Fruit fly (Drosophila melanogaster) whole organism, embryonic: ENCODE results near the gene Sec61alpha.

Experiments used
- ATbp ChIP-seq: fragments of 200-800 bp; sonication (Bioruptor generic); optimal IDR thresholded peaks from 2 replicates; lab custom pipeline; 2017; ENCODE audit warnings: missing biosample characterization, mild to moderate bottlenecking, missing genetic modification characterization, missing genetic modification reagents
- Asciz ChIP-seq: fragments of 200-800 bp; sonication (Bioruptor generic); optimal IDR thresholded peaks from 2 replicates; lab custom pipeline; 2017; ENCODE audit warnings: missing biosample characterization, mild to moderate bottlenecking, missing genetic modification characterization, missing genetic modification reagents
- Atf-2 ChIP-seq: fragments of 200-800 bp; sonication (Bioruptor generic); optimal IDR thresholded peaks from 2 replicates; lab custom pipeline; 2016; ENCODE audit warnings: missing biosample characterization, missing genetic modification characterization
- B-H2 ChIP-seq: fragments of 200-800 bp; sonication (Bioruptor generic); optimal IDR thresholded peaks from 2 replicates; lab custom pipeline; 2018; ENCODE audit warnings: missing biosample characterization, mild to moderate bottlenecking, missing genetic modification characterization
- Blimp-1 ChIP-seq: fragments of 200-800 bp; sonication (Bioruptor generic); optimal IDR thresholded peaks from 3 replicates; lab custom pipeline; 2018; ENCODE audit warnings: missing biosample characterization, missing genetic modification characterization, mild to moderate bottlenecking, moderate library complexity, missing genetic modification reagents
- CG10209 ChIP-seq: fragments of 200-800 bp; sonication (Bioruptor generic); optimal IDR thresholded peaks from 3 replicates; lab custom pipeline; 2017; ENCODE audit warnings: missing biosample characterization, mild to moderate bottlenecking, missing genetic modification characterization, missing genetic modification reagents
- CG10321 ChIP-seq: fragments of 200-800 bp; sonication (Bioruptor generic); IDR thresholded peaks from 2 replicates; pipeline ENCODE4 v1.3.6; 2022; ENCODE audit warnings: missing biosample characterization, missing genetic modification characterization
- CG11560 ChIP-seq: fragments of 200-800 bp; sonication (Bioruptor generic); IDR thresholded peaks from 3 replicates; pipeline ENCODE4 v1.3.6; 2022; ENCODE audit warnings: missing biosample characterization, missing genetic modification characterization
- CG13296 ChIP-seq: fragments of 200-800 bp; sonication (Bioruptor generic); optimal IDR thresholded peaks from 3 replicates; lab custom pipeline; 2018; ENCODE audit warnings: missing biosample characterization, mild to moderate bottlenecking, missing genetic modification characterization
- CG15479 ChIP-seq: fragments of 200-800 bp; sonication (Bioruptor generic); optimal IDR thresholded peaks from 3 replicates; lab custom pipeline; 2019; ENCODE audit warnings: missing biosample characterization, mild to moderate bottlenecking, missing genetic modification characterization, moderate library complexity
- CG15601 ChIP-seq: fragments of 200-800 bp; sonication (Bioruptor generic); optimal IDR thresholded peaks from 3 replicates; lab custom pipeline; 2019; ENCODE audit warnings: missing biosample characterization, mild to moderate bottlenecking, missing genetic modification characterization, moderate library complexity
- CG15696 ChIP-seq: fragments of 200-800 bp; sonication (Bioruptor generic); optimal IDR thresholded peaks from 2 replicates; lab custom pipeline; 2019; ENCODE audit warnings: missing biosample characterization, mild to moderate bottlenecking, missing genetic modification characterization, moderate library complexity
- CG1647 ChIP-seq: fragments of 200-800 bp; sonication (Bioruptor generic); optimal IDR thresholded peaks from 3 replicates; lab custom pipeline; 2016; ENCODE audit warnings: missing biosample characterization, missing genetic modification characterization
- CG16815 ChIP-seq: fragments of 200-800 bp; sonication (Bioruptor generic); optimal IDR thresholded peaks from 3 replicates; lab custom pipeline; 2017; ENCODE audit warnings: missing biosample characterization, mild to moderate bottlenecking, missing genetic modification characterization
- CG16863 ChIP-seq: fragments of 200-800 bp; sonication (Bioruptor generic); optimal IDR thresholded peaks from 3 replicates; lab custom pipeline; 2016; ENCODE audit warnings: missing biosample characterization, missing genetic modification characterization
- CG1792 ChIP-seq: fragments of 200-800 bp; sonication (Bioruptor generic); optimal IDR thresholded peaks from 2 replicates; lab custom pipeline; 2016; ENCODE audit warnings: missing biosample characterization, missing genetic modification characterization
- CG2116 ChIP-seq: fragments of 200-800 bp; sonication (Bioruptor generic); optimal IDR thresholded peaks from 3 replicates; lab custom pipeline; 2018; ENCODE audit warnings: missing biosample characterization, mild to moderate bottlenecking, missing genetic modification characterization
- CG2199 ChIP-seq: fragments of 200-800 bp; sonication (Bioruptor generic); IDR thresholded peaks from 3 replicates; pipeline ENCODE4 v1.3.6; 2022; ENCODE audit warnings: missing biosample characterization, missing genetic modification characterization
- CG34376 ChIP-seq: fragments of 200-800 bp; sonication (Bioruptor generic); optimal IDR thresholded peaks from 2 replicates; lab custom pipeline; 2018; ENCODE audit warnings: missing biosample characterization, mild to moderate bottlenecking, missing genetic modification characterization
- CG3726 ChIP-seq: fragments of 200-800 bp; sonication (Bioruptor generic); IDR thresholded peaks from 3 replicates; pipeline ENCODE4, ENCODE4 v1.3.6; 2022; ENCODE audit warnings: missing biosample characterization, missing genetic modification characterization
- CG4854 ChIP-seq: fragments of 200-800 bp; sonication (Bioruptor generic); optimal IDR thresholded peaks from 2 replicates; lab custom pipeline; 2016; ENCODE audit warnings: missing biosample characterization, missing genetic modification characterization, inconsistent platforms
- CG9727 ChIP-seq: fragments of 200-800 bp; sonication (Bioruptor generic); optimal IDR thresholded peaks from 3 replicates; lab custom pipeline; 2017; ENCODE audit warnings: missing biosample characterization, mild to moderate bottlenecking, missing genetic modification characterization
- CrebB ChIP-seq: fragments of 200-800 bp; sonication (Bioruptor generic); optimal IDR thresholded peaks from 3 replicates; lab custom pipeline; 2018; ENCODE audit warnings: missing biosample characterization, mild to moderate bottlenecking, missing genetic modification characterization
- Dip2 ChIP-seq: fragments of 200-800 bp; sonication (Bioruptor generic); IDR thresholded peaks from 2 replicates; pipeline ENCODE4 v1.3.6; 2022; ENCODE audit warnings: missing biosample characterization, missing genetic modification characterization
- E2f2 ChIP-seq: fragments of 200-800 bp; sonication (Bioruptor generic); IDR thresholded peaks from 2 replicates; pipeline ENCODE4 v1.3.6; 2022; ENCODE audit warnings: missing biosample characterization, missing genetic modification characterization
- MESR4 ChIP-seq: fragments of 200-800 bp; sonication (Bioruptor generic); optimal IDR thresholded peaks from 2 replicates; lab custom pipeline; 2018; ENCODE audit warnings: missing biosample characterization, mild to moderate bottlenecking, missing genetic modification characterization, moderate library complexity
- Mes4 ChIP-seq: fragments of 200-800 bp; sonication (Bioruptor generic); optimal IDR thresholded peaks from 2 replicates; lab custom pipeline; 2016; ENCODE audit warnings: missing biosample characterization, missing genetic modification characterization
- Nf-YB ChIP-seq: fragments of 200-800 bp; sonication (Bioruptor generic); optimal IDR thresholded peaks from 3 replicates; lab custom pipeline; 2019; ENCODE audit warnings: missing biosample characterization, mild to moderate bottlenecking, missing genetic modification characterization, moderate library complexity
- Optix ChIP-seq: fragments of 200-800 bp; sonication (Bioruptor generic); IDR thresholded peaks from 3 replicates; pipeline ENCODE4 v1.3.6; 2022; ENCODE audit warnings: missing biosample characterization, missing genetic modification characterization
- Sry-β ChIP-seq: fragments of 200-800 bp; sonication (Bioruptor generic); optimal IDR thresholded peaks from 2 replicates; lab custom pipeline; 2018; ENCODE audit warnings: missing biosample characterization, mild to moderate bottlenecking, missing genetic modification characterization, moderate library complexity
- TFAM ChIP-seq: fragments of 200-800 bp; sonication (Bioruptor generic); optimal IDR thresholded peaks from 2 replicates; lab custom pipeline; 2017; ENCODE audit warnings: missing biosample characterization, missing genetic modification characterization, inconsistent platforms
- Tbp ChIP-seq: fragments of >200 bp; optimal IDR thresholded peaks from 2 replicates; lab custom pipeline; 2018; ENCODE audit warnings: missing biosample characterization, missing genetic modification characterization
- ase ChIP-seq: fragments of 200-800 bp; sonication (Bioruptor generic); IDR thresholded peaks from 3 replicates; pipeline ENCODE4 v1.3.6; 2022; ENCODE audit warnings: missing biosample characterization, missing genetic modification characterization
- bab2 ChIP-seq: fragments of 200-800 bp; sonication (Bioruptor generic); optimal IDR thresholded peaks from 2 replicates; lab custom pipeline; 2016; ENCODE audit warnings: missing biosample characterization, missing genetic modification characterization
- br ChIP-seq: fragments of >200 bp; optimal IDR thresholded peaks from 2 replicates; lab custom pipeline; 2017
- btn ChIP-seq: fragments of 200-800 bp; sonication (Bioruptor generic); optimal IDR thresholded peaks from 2 replicates; lab custom pipeline; 2016; ENCODE audit warnings: missing biosample characterization, missing genetic modification characterization
- chinmo ChIP-seq: fragments of 200-800 bp; sonication (Bioruptor generic); IDR thresholded peaks from 4 replicates; pipeline ENCODE4 v1.3.6; 2022; ENCODE audit warnings: missing biosample characterization, missing genetic modification characterization; ENCODE audit not compliant: partially characterized antibody
- ci ChIP-seq: fragments of 200-800 bp; sonication (Bioruptor generic); IDR thresholded peaks from 3 replicates; pipeline ENCODE4 v1.3.6; 2022; ENCODE audit warnings: missing biosample characterization, missing genetic modification characterization
- dati ChIP-seq: fragments of 200-800 bp; sonication (Bioruptor generic); IDR thresholded peaks from 2 replicates; pipeline ENCODE4 v1.3.6; 2022; ENCODE audit warnings: missing biosample characterization, missing genetic modification characterization
- fu2 ChIP-seq: fragments of 200-800 bp; sonication (Bioruptor generic); optimal IDR thresholded peaks from 2 replicates; lab custom pipeline; 2016; ENCODE audit warnings: missing biosample characterization, missing genetic modification characterization
- grau ChIP-seq: fragments of 200-800 bp; optimal IDR thresholded peaks from 3 replicates; lab custom pipeline; 2019; ENCODE audit warnings: missing biosample characterization, mild to moderate bottlenecking, missing genetic modification characterization, moderate library complexity
- hkb ChIP-seq, 2 experiments: fragments of 200-800 bp in 1 of 2; fragments of >200 bp in 1 of 2; sonication (Bioruptor generic) in 1 of 2; IDR thresholded peaks in 1 of 2; optimal IDR thresholded peaks in 1 of 2; 2 replicates each; pipeline versions ENCODE4 v1.3.6 to Lab custom; 2017 to 2022; ENCODE audit warnings: missing biosample characterization in 1 of 2, missing genetic modification characterization in 1 of 2
- ken ChIP-seq: fragments of 200-800 bp; sonication (Bioruptor generic); IDR thresholded peaks from 3 replicates; pipeline ENCODE4 v1.3.6; 2022; ENCODE audit warnings: missing biosample characterization, missing genetic modification characterization
- otp ChIP-seq: fragments of 200-800 bp; sonication (Bioruptor generic); IDR thresholded peaks from 3 replicates; pipeline ENCODE4, ENCODE4 v1.3.6; 2022; ENCODE audit warnings: missing biosample characterization, missing genetic modification characterization
- pfk ChIP-seq: fragments of 200-800 bp; sonication (Bioruptor generic); optimal IDR thresholded peaks from 2 replicates; lab custom pipeline; 2018; ENCODE audit warnings: missing biosample characterization, mild to moderate bottlenecking, missing genetic modification characterization, moderate library complexity
- row ChIP-seq: fragments of 200-800 bp; sonication (Bioruptor generic); IDR thresholded peaks from 3 replicates; pipeline ENCODE4 v1.3.6; 2022; ENCODE audit warnings: missing biosample characterization, missing genetic modification characterization
- so ChIP-seq: fragments of 200-800 bp; sonication (Bioruptor generic); IDR thresholded peaks from 3 replicates; pipeline ENCODE4 v1.3.6; 2022; ENCODE audit warnings: missing biosample characterization, missing genetic modification characterization
- tll ChIP-seq, 2 experiments: fragments of 200-800 bp in 1 of 2; fragments of >200 bp in 1 of 2; sonication (Bioruptor generic) in 1 of 2; optimal IDR thresholded peaks; 2 replicates each; lab custom pipeline; 2017 to 2019; ENCODE audit warnings: missing biosample characterization in 2 of 2, missing genetic modification characterization in 2 of 2, mild to moderate bottlenecking in 1 of 2, moderate library complexity in 1 of 2
- wek ChIP-seq: fragments of 200-800 bp; sonication (Bioruptor generic); optimal IDR thresholded peaks from 3 replicates; lab custom pipeline; 2018; ENCODE audit warnings: missing biosample characterization, mild to moderate bottlenecking, missing genetic modification characterization, moderate library complexity
- zfh1 ChIP-seq: fragments of 200-800 bp; sonication (Bioruptor generic); IDR thresholded peaks from 3 replicates; pipeline ENCODE4 v1.3.6; 2022; ENCODE audit warnings: missing biosample characterization, missing genetic modification characterization

The Sec61alpha gene

DNA sequence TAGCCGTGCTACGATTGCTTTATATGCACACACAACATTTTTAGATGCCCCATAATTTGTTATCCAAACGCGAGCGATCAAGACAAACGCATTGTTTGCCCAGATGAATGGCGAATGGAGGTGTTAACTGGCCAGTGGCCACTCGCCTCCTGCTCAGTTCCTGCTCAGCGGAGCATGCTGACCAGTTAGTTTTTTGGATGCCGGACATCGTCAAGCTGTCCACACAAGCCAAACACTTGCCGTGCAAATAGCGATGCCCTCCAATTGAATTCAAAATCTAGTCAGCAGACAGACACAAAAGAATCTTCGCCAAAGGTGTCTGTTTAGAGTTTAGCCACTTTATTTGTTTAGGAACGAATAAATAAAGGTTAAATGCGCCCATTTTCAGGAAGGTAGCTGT lies 18.1 kb downstream of the Sec61alpha start (continued):
- TF ChIP-seq pfk (GFP tag; lab: Kevin White, UChicago) (no peak), Mes4 (GFP tag; lab: Kevin White, UChicago) (peak; percentile 10), Asciz (peak; percentile 8), CG15601 (peak; percentile 25), tll (GFP tag; optimal IDR thresholded peaks at IDR 0.05; lab: Kevin White, UChicago) (peak in 1 of 2 experiments; percentile 73), br (no peak), CrebB (tag; lab: Kevin White, UChicago) (peak; percentile 44), ci (GFP tag; lab: Robert Waterston, UW) (0 out of 3 replicates have a peak, but pooled peaks have one; percentile 67), ken (GFP tag; lab: Robert Waterston, UW) (peak; percentile 21; the same call in 1 of the 3 replicates), Tbp (GFP tag; lab: Kevin White, UChicago) (no peak), CG16815 (GFP tag; lab: Kevin White, UChicago) (no peak), dati (GFP tag; lab: Robert Waterston, UW) (0 out of 2 replicates have a peak, but pooled peaks have one; percentile 13), E2f2 (GFP tag; lab: Robert Waterston, UW) (no peak; the same call in 1 of the 2 replicates), chinmo (GFP tag; lab: Robert Waterston, UW) (peak; percentile 78; the same call in 1 of the 4 replicates), Optix (0 out of 3 replicates have a peak, but pooled peaks have one; percentile 29), CG1647 (peak; percentile 3), Nf-YB (GFP tag; lab: Kevin White, UChicago) (peak; percentile 23), bab2 (GFP tag; lab: Kevin White, UChicago) (peak; percentile 26), CG16863 (GFP tag; lab: Kevin White, UChicago) (peak; percentile 23), Dip2 (GFP tag; lab: Robert Waterston, UW) (no peak), fu2 (no peak), CG9727 (peak; percentile 59), CG10209 (peak; percentile 1), CG1792 (GFP tag; lab: Kevin White, UChicago) (peak; percentile 16), wek (GFP tag; lab: Kevin White, UChicago) (peak; percentile 13), MESR4 (no peak), CG15696 (tag; lab: Kevin White, UChicago) (peak; percentile 5), Sry-β (GFP tag; lab: Kevin White, UChicago) (no peak), CG11560 (tag; lab: Robert Waterston, UW) (no peak), CG34376 (GFP tag; lab: Kevin White, UChicago) (no peak), zfh1 (peak; percentile 38; the same call in 2 of the 3 replicates), CG2199 (GFP tag; lab: Robert Waterston, UW) (peak; percentile 49; the same call in 1 of the 3 replicates), CG10321 (GFP tag; lab: Robert Waterston, UW) (0 out of 2 replicates have a peak, but pooled peaks have one; percentile 35), hkb (optimal IDR thresholded peaks at IDR 0.05; lab: Kevin White, UChicago) (no peak), hkb (GFP tag; IDR thresholded peaks at IDR 0.05; lab: Robert Waterston, UW) (peak; percentile 23; the same call in 1 of the 2 replicates), so (GFP tag; lab: Robert Waterston, UW) (0 out of 3 replicates have a peak, but pooled peaks have one; percentile 46), CG13296 (GFP tag; lab: Kevin White, UChicago) (peak; percentile 36), CG15479 (GFP tag; lab: Kevin White, UChicago) (peak; percentile 31), B-H2 (GFP tag; lab: Kevin White, UChicago) (no peak), ase (GFP tag; lab: Robert Waterston, UW) (0 out of 3 replicates have a peak, but pooled peaks have one; percentile 12), Blimp-1 (GFP tag; lab: Kevin White, UChicago) (no peak), grau (tag; lab: Kevin White, UChicago) (no peak), CG4854 (no peak), CG2116 (GFP tag; lab: Kevin White, UChicago) (peak; percentile 7), Atf-2 (GFP tag; lab: Kevin White, UChicago) (no peak), CG3726 (GFP tag; lab: Robert Waterston, UW) (no peak), ATbp (peak; percentile 3), row (GFP tag; lab: Robert Waterston, UW) (no peak), TFAM (GFP tag; lab: Kevin White, UChicago) (no peak), otp (peak; percentile 76), btn (GFP tag; lab: Kevin White, UChicago) (no peak)
